Worm (Caenorhabditis elegans) whole organism, early embryonic: ENCODE measurements around the gene srj-29.

Experiments
- B0310.2 ChIP-seq: sonication (generic microtip); optimal IDR thresholded peaks from 2 replicates; lab custom pipeline; 2016; ENCODE audit warnings: mild to moderate bottlenecking, missing genetic modification characterization, missing compliant biosample characterization
- F13C5.2 ChIP-seq: sonication (generic microtip); optimal IDR thresholded peaks from 2 replicates; lab custom pipeline; 2017; ENCODE audit warnings: mild to moderate bottlenecking, missing genetic modification characterization, inconsistent platforms, missing compliant biosample characterization
- aly-1 ChIP-seq: sonication (generic microtip); optimal IDR thresholded peaks from 2 replicates; lab custom pipeline; 2016; ENCODE audit warnings: missing genetic modification characterization, missing compliant biosample characterization
- ama-1 ChIP-seq: fragments of 150-350 bp; optimal IDR thresholded peaks from 2 replicates; lab custom pipeline; 2014
- ceh-13 ChIP-seq: fragments of 200-800 bp; sonication (Bioruptor generic); optimal IDR thresholded peaks from 2 replicates; lab custom pipeline; 2018; ENCODE audit warnings: mild to moderate bottlenecking, missing genetic modification characterization, missing compliant biosample characterization
- ceh-36 ChIP-seq: sonication (generic microtip); optimal IDR thresholded peaks from 2 replicates; lab custom pipeline; 2016; ENCODE audit warnings: missing genetic modification characterization, inconsistent platforms, missing compliant biosample characterization
- ets-7 ChIP-seq: sonication (generic microtip); optimal IDR thresholded peaks from 2 replicates; lab custom pipeline; 2016; ENCODE audit warnings: missing genotype, missing genetic modification characterization, missing compliant biosample characterization
- flt-1 ChIP-seq: fragments of 200-800 bp; sonication (Bioruptor generic); IDR thresholded peaks from 2 replicates; pipeline ENCODE4 v1.3.6; 2022; ENCODE audit warnings: missing genetic modification characterization, missing compliant biosample characterization
- hmbx-1 ChIP-seq: sonication (generic microtip); optimal IDR thresholded peaks from 2 replicates; lab custom pipeline; 2016; ENCODE audit warnings: mild to moderate bottlenecking, missing genetic modification characterization, missing compliant biosample characterization
- hmg-4 ChIP-seq: fragments of 200-800 bp; sonication (Bioruptor generic); optimal IDR thresholded peaks from 2 replicates; lab custom pipeline; 2018; ENCODE audit warnings: mild to moderate bottlenecking, missing genetic modification characterization, missing compliant biosample characterization
- hnd-1 ChIP-seq: sonication (generic microtip); optimal IDR thresholded peaks from 2 replicates; lab custom pipeline; 2016; ENCODE audit warnings: missing genetic modification characterization, missing compliant biosample characterization
- pes-1 ChIP-seq: fragments of 200-800 bp; sonication (Bioruptor generic); IDR thresholded peaks from 2 replicates; pipeline ENCODE4 v1.3.6; 2022; ENCODE audit warnings: missing genetic modification reagents, missing genetic modification characterization, missing compliant biosample characterization
- scrt-1 ChIP-seq: fragments of 200-800 bp; sonication (Bioruptor generic); IDR thresholded peaks from 2 replicates; pipeline ENCODE4 v1.3.6; 2022; ENCODE audit warnings: missing genetic modification characterization, missing compliant biosample characterization
- sea-1 ChIP-seq: fragments of 200-800 bp; sonication (Bioruptor generic); conservative IDR thresholded peaks from 2 replicates; pipeline ENCODE4 v1.3.6; 2022; ENCODE audit warnings: missing genetic modification characterization, missing compliant biosample characterization
- tbx-11 ChIP-seq: fragments of 200-800 bp; sonication (Bioruptor generic); IDR thresholded peaks from 2 replicates; pipeline ENCODE4 v1.3.6; 2022; ENCODE audit warnings: missing genetic modification characterization, missing compliant biosample characterization
- tbx-37 ChIP-seq: fragments of 200-800 bp; sonication (Bioruptor generic); conservative IDR thresholded peaks from 2 replicates; pipeline ENCODE4 v1.3.6; 2022; ENCODE audit warnings: missing genetic modification reagents, missing genetic modification characterization, missing compliant biosample characterization
- tra-4 ChIP-seq: sonication (generic microtip); optimal IDR thresholded peaks from 2 replicates; lab custom pipeline; 2017; ENCODE audit warnings: missing genetic modification characterization, missing compliant biosample characterization

Gene srj-29

ce11 chrV:16075250-16075709, at the start of gene srj-29, which contains the start of gene F14H3.12:
Gene srj-29 (plus strand): TSS chrV:16075659.
Gene F14H3.12 (minus strand): TSS chrV:16075323.
- TF ChIP-seq tbx-11 (GFP tag; lab: Robert Waterston, UW) (no peak), ceh-13 (GFP tag; lab: Kevin White, UChicago) (no peak), hmg-4 (GFP tag; lab: Kevin White, UChicago) (no peak), hmbx-1 (tag; lab: Kevin White, UChicago) (no peak), hnd-1 (tag; lab: Kevin White, UChicago) (no peak), aly-1 (tag; lab: Kevin White, UChicago) (no peak)

- TF ChIP-seq F13C5.2 (tag; lab: Kevin White, UChicago) = no peak
- no peak for TF ChIP-seq hmg-4 (GFP tag; lab: Kevin White, UChicago)
- TF ChIP-seq tbx-37 (GFP tag; lab: Robert Waterston, UW) = no peak
- no peak for TF ChIP-seq scrt-1 (GFP tag; lab: Robert Waterston, UW)
- TF ChIP-seq hmbx-1 (tag; lab: Kevin White, UChicago) = no peak
- no peak for TF ChIP-seq ceh-13 (GFP tag; lab: Kevin White, UChicago)
- TF ChIP-seq tbx-11 (GFP tag; lab: Robert Waterston, UW) = no peak
- no peak for TF ChIP-seq tra-4 (tag; lab: Kevin White, UChicago)
- TF ChIP-seq aly-1 (tag; lab: Kevin White, UChicago) = no peak
- TF ChIP-seq ets-7 (tag; lab: Kevin White, UChicago) = no peak
- no peak for TF ChIP-seq flt-1
- TF ChIP-seq hnd-1 (tag; lab: Kevin White, UChicago) = no peak
- TF ChIP-seq ceh-36 (tag; lab: Kevin White, UChicago) = no peak
- TF ChIP-seq sea-1 (GFP tag; lab: Robert Waterston, UW) = no peak
- TF ChIP-seq pes-1 (GFP tag; lab: Robert Waterston, UW) = no peak
- no peak for TF ChIP-seq B0310.2 (tag; lab: Kevin White, UChicago)
Measured at ce11 chrV:16029237-16029636, 46.2 kb upstream of the srj-29 start.

ce11 chrV:16031571-16031970, 43.9 kb upstream of the srj-29 start, which contains the start of gene T10C6.7:
Gene T10C6.7 (minus strand): TSS chrV:16031713.
- TF ChIP-seq hnd-1 (tag; lab: Kevin White, UChicago) (no peak), ceh-36 (tag; lab: Kevin White, UChicago) (no peak), F13C5.2 (tag; lab: Kevin White, UChicago) (no peak), hmbx-1 (tag; lab: Kevin White, UChicago) (no peak), ceh-13 (GFP tag; lab: Kevin White, UChicago) (no peak), ets-7 (tag; lab: Kevin White, UChicago) (no peak), hmg-4 (GFP tag; lab: Kevin White, UChicago) (no peak), aly-1 (tag; lab: Kevin White, UChicago) (no peak), scrt-1 (GFP tag; lab: Robert Waterston, UW) (no peak), B0310.2 (tag; lab: Kevin White, UChicago) (no peak), ama-1 (lab: Kevin White, UChicago) (no peak), tbx-11 (GFP tag; lab: Robert Waterston, UW) (no peak)

- no peak for TF ChIP-seq ama-1 (lab: Kevin White, UChicago)
- no peak for TF ChIP-seq tbx-37 (GFP tag; lab: Robert Waterston, UW)
- TF ChIP-seq ets-7 (tag; lab: Kevin White, UChicago) = no peak
- no peak for TF ChIP-seq scrt-1 (GFP tag; lab: Robert Waterston, UW)
- TF ChIP-seq flt-1 = no peak
- no peak for TF ChIP-seq sea-1 (GFP tag; lab: Robert Waterston, UW)
- TF ChIP-seq hnd-1 (tag; lab: Kevin White, UChicago) = no peak
Measured at ce11 chrV:16032761-16033160, 42.7 kb upstream of the srj-29 start, which contains the start of gene T10C6.16. Gene T10C6.16 (minus strand): TSS chrV:16033005.

ce11 chrV:16033491-16033890, 42.0 kb upstream of the srj-29 start:
- no peak for TF ChIP-seq ama-1 (lab: Kevin White, UChicago)
- no peak for TF ChIP-seq tbx-11 (GFP tag; lab: Robert Waterston, UW)
- TF ChIP-seq hmg-4 (GFP tag; lab: Kevin White, UChicago) = no peak
- TF ChIP-seq B0310.2 (tag; lab: Kevin White, UChicago) = no peak
- TF ChIP-seq hnd-1 (tag; lab: Kevin White, UChicago) = no peak
- TF ChIP-seq ceh-36 (tag; lab: Kevin White, UChicago) = no peak

- no peak for TF ChIP-seq pes-1 (GFP tag; lab: Robert Waterston, UW)
- TF ChIP-seq tbx-37 (GFP tag; lab: Robert Waterston, UW) = no peak
- TF ChIP-seq ets-7 (tag; lab: Kevin White, UChicago) = no peak
- no peak for TF ChIP-seq ceh-13 (GFP tag; lab: Kevin White, UChicago)
- no peak for TF ChIP-seq hmbx-1 (tag; lab: Kevin White, UChicago)
- TF ChIP-seq ama-1 (lab: Kevin White, UChicago) = no peak
- no peak for TF ChIP-seq aly-1 (tag; lab: Kevin White, UChicago)
- TF ChIP-seq tbx-11 (GFP tag; lab: Robert Waterston, UW) = no peak
Measured at ce11 chrV:16036166-16036565, 39.3 kb upstream of the srj-29 start, which contains the start of gene T10C6.10. Gene T10C6.10 (plus strand): TSS chrV:16036413.

ce11 chrV:16040140-16040827, 35.2 kb upstream of the srj-29 start, which contains the start of the genes his-4 and his-3:
Gene his-4 (minus strand): TSS chrV:16040515.
Gene his-3 (plus strand): TSS chrV:16040808.
- TF ChIP-seq aly-1 (tag; lab: Kevin White, UChicago) (peak; percentile 58), pes-1 (GFP tag; lab: Robert Waterston, UW) (peak; percentile 80), tbx-11 (GFP tag; lab: Robert Waterston, UW) (0 out of 2 replicates have a peak, but pooled peaks have one; percentile 4), flt-1 (peak; percentile 59; the same call in 1 of the 2 replicates), tbx-37 (GFP tag; lab: Robert Waterston, UW) (0 out of 2 replicates have a peak, but pooled peaks have one; percentile 9), sea-1 (GFP tag; lab: Robert Waterston, UW) (peak; percentile 69), ama-1 (lab: Kevin White, UChicago) (peak; percentile 87)
